Fruit fly (Drosophila melanogaster) whole organism, wandering third instar larva: ENCODE data around the gene Irbp18.

Experiments used
- Abd-B ChIP-seq: fragments of >200 bp; optimal IDR thresholded peaks from 2 replicates; lab custom pipeline; 2017; ENCODE audit warnings: missing biosample characterization, missing genetic modification characterization
- Myc ChIP-seq: fragments of >200 bp; optimal IDR thresholded peaks from 2 replicates; lab custom pipeline; 2017
- N ChIP-seq: fragments of >200 bp; optimal IDR thresholded peaks from 2 replicates; lab custom pipeline; 2018; ENCODE audit warnings: missing biosample characterization, missing external identifiers, missing genetic modification characterization
- br ChIP-seq: fragments of 200-800 bp; sonication (Bioruptor generic); optimal IDR thresholded peaks from 2 replicates; lab custom pipeline; 2016; ENCODE audit warnings: missing biosample characterization, missing genetic modification characterization
- ey ChIP-seq: fragments of 200-800 bp; sonication (Bioruptor generic); optimal IDR thresholded peaks from 2 replicates; lab custom pipeline; 2016; ENCODE audit warnings: missing biosample characterization, missing genetic modification characterization
- fru ChIP-seq: fragments of 200-800 bp; sonication (Bioruptor generic); optimal IDR thresholded peaks from 3 replicates; lab custom pipeline; 2016; ENCODE audit warnings: missing biosample characterization, mild to moderate bottlenecking, missing genetic modification characterization
- h ChIP-seq: fragments of 200-800 bp; sonication (Bioruptor generic); optimal IDR thresholded peaks from 3 replicates; lab custom pipeline; 2016; ENCODE audit warnings: missing biosample characterization, mild to moderate bottlenecking, missing genetic modification characterization
- lola ChIP-seq: fragments of >200 bp; optimal IDR thresholded peaks from 2 replicates; lab custom pipeline; 2017; ENCODE audit warnings: missing biosample characterization, missing genetic modification characterization
- pan ChIP-seq: fragments of >200 bp; optimal IDR thresholded peaks from 2 replicates; lab custom pipeline; 2017
- psq ChIP-seq: fragments of 200-800 bp; sonication (Bioruptor generic); optimal IDR thresholded peaks from 3 replicates; lab custom pipeline; 2017; ENCODE audit warnings: missing biosample characterization, mild to moderate bottlenecking, missing genetic modification characterization, moderate library complexity
- tai ChIP-seq: sonication (Bioruptor generic); optimal IDR thresholded peaks from 2 replicates; lab custom pipeline; 2016; ENCODE audit warnings: missing biosample characterization, missing genetic modification characterization
- usp ChIP-seq: fragments of >200 bp; optimal IDR thresholded peaks from 2 replicates; lab custom pipeline; 2017; ENCODE audit warnings: missing biosample characterization, missing genetic modification characterization

DNA sequence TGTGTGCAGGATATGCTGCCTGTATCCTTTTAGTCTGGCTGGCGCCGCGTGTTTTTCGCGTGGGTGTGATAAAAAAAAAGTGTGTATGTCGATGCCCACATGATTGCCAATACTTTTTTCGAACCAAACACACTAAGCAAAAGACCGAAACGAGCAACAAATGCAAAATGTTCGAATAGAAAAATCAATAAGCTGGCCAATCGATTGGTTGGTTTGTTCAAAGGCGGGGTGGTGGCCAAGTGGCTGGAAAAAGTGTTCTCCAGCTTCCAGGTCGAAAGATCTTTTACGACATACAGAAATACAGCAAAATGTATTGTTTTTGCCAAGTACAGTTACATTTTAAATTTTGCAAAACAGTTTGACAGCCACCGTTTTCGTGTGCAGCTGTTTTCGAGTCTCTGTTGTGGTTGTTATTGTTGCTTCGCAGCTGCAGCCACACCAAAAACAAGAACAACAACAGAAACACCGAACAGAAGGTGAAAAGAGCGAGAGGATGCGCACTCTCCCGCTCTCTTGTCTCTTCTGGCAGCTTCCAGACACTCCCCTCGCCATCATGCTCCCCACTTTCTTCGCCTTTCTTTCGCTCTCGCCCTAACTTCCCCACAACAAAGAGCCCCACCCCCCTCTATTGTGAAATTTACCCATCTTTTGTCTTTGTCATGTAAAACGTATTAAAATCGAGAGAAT, 25.8 kb upstream of the Irbp18 start:
- TF ChIP-seq h (GFP tag; lab: Kevin White, UChicago): no peak
- no peak for TF ChIP-seq fru (GFP tag; lab: Kevin White, UChicago)
- TF ChIP-seq Myc (lab: Kevin White, UChicago): peak; percentile 43
- no peak for TF ChIP-seq tai (GFP tag; lab: Kevin White, UChicago)
- no peak for TF ChIP-seq N (GFP tag; lab: Kevin White, UChicago)
- TF ChIP-seq pan (lab: Kevin White, UChicago): no peak
- TF ChIP-seq lola (GFP tag; lab: Kevin White, UChicago): no peak
- no peak for TF ChIP-seq usp
- no peak for TF ChIP-seq Abd-B
- peak; percentile 45 for TF ChIP-seq psq (GFP tag; lab: Kevin White, UChicago)
- no peak for TF ChIP-seq ey (GFP tag; lab: Kevin White, UChicago)
- TF ChIP-seq br: no peak
